Fruit fly (Drosophila melanogaster) whole organism, embryonic: ENCODE measurements around the gene dUTPase.
A peak's percentile ranks its signal among the peaks of the same experiment; 100 is the strongest.

ENCODE experiments used
- B-H2 ChIP-seq: fragments of 200-800 bp; sonication (Bioruptor generic); optimal IDR thresholded peaks from 2 replicates; lab custom pipeline; 2018; ENCODE audit warnings: missing biosample characterization, mild to moderate bottlenecking, missing genetic modification characterization
- CG10209 ChIP-seq: fragments of 200-800 bp; sonication (Bioruptor generic); optimal IDR thresholded peaks from 3 replicates; lab custom pipeline; 2017; ENCODE audit warnings: missing biosample characterization, mild to moderate bottlenecking, missing genetic modification characterization, missing genetic modification reagents
- CG11456 ChIP-seq: fragments of 200-800 bp; sonication (Bioruptor generic); IDR thresholded peaks from 3 replicates; pipeline ENCODE4 v1.3.6; 2022; ENCODE audit warnings: missing biosample characterization, missing genetic modification characterization
- CG1233 ChIP-seq: fragments of 200-800 bp; sonication (Bioruptor generic); optimal IDR thresholded peaks from 4 replicates; lab custom pipeline; 2018; ENCODE audit warnings: missing biosample characterization, mild to moderate bottlenecking, missing genetic modification characterization
- CG12659 ChIP-seq: fragments of 200-800 bp; sonication (Bioruptor generic); optimal IDR thresholded peaks from 3 replicates; lab custom pipeline; 2017; ENCODE audit warnings: mild to moderate bottlenecking, missing biosample characterization, missing genetic modification reagents, missing genetic modification characterization
- CG13424 ChIP-seq: fragments of 200-800 bp; sonication (Bioruptor generic); optimal IDR thresholded peaks from 2 replicates; lab custom pipeline; 2019; ENCODE audit warnings: missing biosample characterization, mild to moderate bottlenecking, missing genetic modification characterization, moderate library complexity
- CG14667 ChIP-seq: fragments of 200-800 bp; sonication (Bioruptor generic); IDR thresholded peaks from 2 replicates; pipeline ENCODE4 v1.3.6; 2022; ENCODE audit warnings: missing biosample characterization, missing genetic modification characterization
- CG14710 ChIP-seq: fragments of 200-800 bp; sonication (Bioruptor generic); optimal IDR thresholded peaks from 3 replicates; lab custom pipeline; 2019; ENCODE audit warnings: missing biosample characterization, mild to moderate bottlenecking, missing genetic modification characterization, moderate library complexity
- CG2889 ChIP-seq: fragments of 200-800 bp; sonication (Bioruptor generic); IDR thresholded peaks from 3 replicates; pipeline ENCODE4 v1.3.6; 2022; ENCODE audit warnings: missing biosample characterization, missing genetic modification characterization
- CG31224 ChIP-seq: fragments of 200-800 bp; sonication (Bioruptor generic); IDR thresholded peaks from 2 replicates; pipeline ENCODE4 v1.3.6; 2022; ENCODE audit warnings: missing biosample characterization, missing genetic modification characterization
- CG31441 ChIP-seq: fragments of 200-800 bp; sonication (Bioruptor generic); IDR thresholded peaks from 2 replicates; pipeline ENCODE4 v1.3.6; 2022; ENCODE audit warnings: missing biosample characterization, missing genetic modification characterization
- CG34422 ChIP-seq: fragments of 200-800 bp; sonication (Bioruptor generic); IDR thresholded peaks from 3 replicates; pipeline ENCODE4 v1.3.6; 2022; ENCODE audit warnings: missing biosample characterization, missing genetic modification characterization
- CG6689 ChIP-seq: fragments of 200-800 bp; sonication (Bioruptor generic); IDR thresholded peaks from 2 replicates; pipeline ENCODE4 v1.3.6; 2022; ENCODE audit warnings: missing biosample characterization, missing genetic modification characterization
- CG6791 ChIP-seq: fragments of 200-800 bp; sonication (Bioruptor generic); IDR thresholded peaks from 3 replicates; pipeline ENCODE4 v1.3.6; 2022; ENCODE audit warnings: missing biosample characterization, missing genetic modification characterization; ENCODE audit not compliant: partially characterized antibody
- CG8478 ChIP-seq: fragments of >200 bp; optimal IDR thresholded peaks from 2 replicates; lab custom pipeline; 2018
- CG8765 ChIP-seq: fragments of 200-800 bp; sonication (Bioruptor generic); IDR thresholded peaks from 2 replicates; pipeline ENCODE4 v1.3.6; 2022; ENCODE audit warnings: missing biosample characterization, missing genetic modification characterization
- CG9817 ChIP-seq: fragments of 200-800 bp; sonication (Bioruptor generic); optimal IDR thresholded peaks from 2 replicates; lab custom pipeline; 2018; ENCODE audit warnings: missing biosample characterization, mild to moderate bottlenecking, missing genetic modification characterization, moderate library complexity
- Camta ChIP-seq: fragments of 200-800 bp; sonication (Bioruptor generic); optimal IDR thresholded peaks from 2 replicates; lab custom pipeline; 2016; ENCODE audit warnings: missing biosample characterization, missing genetic modification characterization
- Eip74EF ChIP-seq, 2 experiments: fragments of 200-800 bp in 1 of 2; fragments of >200 bp in 1 of 2; sonication (Bioruptor generic) in 1 of 2; optimal IDR thresholded peaks; 2 replicates each; lab custom pipeline; 2017 to 2019; ENCODE audit warnings: missing biosample characterization in 2 of 2, missing genetic modification characterization in 2 of 2, mild to moderate bottlenecking in 1 of 2, moderate library complexity in 1 of 2
- HmgZ ChIP-seq: fragments of 200-800 bp; sonication (Bioruptor generic); optimal IDR thresholded peaks from 2 replicates; lab custom pipeline; 2018; ENCODE audit warnings: missing biosample characterization, mild to moderate bottlenecking, missing genetic modification characterization
- Mad ChIP-seq: fragments of 200-800 bp; sonication (Bioruptor generic); optimal IDR thresholded peaks from 2 replicates; lab custom pipeline; 2016; ENCODE audit warnings: missing biosample characterization, missing genetic modification characterization
- Med ChIP-seq: fragments of 200-800 bp; sonication (Bioruptor generic); peaks from one replicate; lab custom pipeline; 2016; ENCODE audit warnings: missing biosample characterization, missing genetic modification characterization, mild to moderate bottlenecking, inconsistent platforms, moderate library complexity
- NFAT ChIP-seq: fragments of 200-800 bp; sonication (Bioruptor generic); IDR thresholded peaks from 2 replicates; pipeline ENCODE4 v1.3.6; 2022; ENCODE audit warnings: missing biosample characterization, missing genetic modification characterization
- NK7.1 ChIP-seq: fragments of 200-800 bp; sonication (Bioruptor generic); optimal IDR thresholded peaks from 3 replicates; lab custom pipeline; 2016; ENCODE audit warnings: missing biosample characterization, missing genetic modification characterization
- Nf-YA ChIP-seq: fragments of 200-800 bp; sonication (Bioruptor generic); IDR thresholded peaks from 2 replicates; pipeline ENCODE4 v1.3.6; 2022; ENCODE audit warnings: missing biosample characterization, missing genetic modification characterization
- Nf-YB ChIP-seq: fragments of 200-800 bp; sonication (Bioruptor generic); optimal IDR thresholded peaks from 3 replicates; lab custom pipeline; 2019; ENCODE audit warnings: missing biosample characterization, mild to moderate bottlenecking, missing genetic modification characterization, moderate library complexity
- Opbp ChIP-seq: fragments of 200-800 bp; sonication (Bioruptor generic); IDR thresholded peaks from 3 replicates; pipeline ENCODE4 v1.3.6; 2022; ENCODE audit warnings: missing biosample characterization, missing genetic modification characterization; ENCODE audit not compliant: partially characterized antibody
- PHDP ChIP-seq: fragments of 200-800 bp; sonication (Bioruptor generic); optimal IDR thresholded peaks from 3 replicates; lab custom pipeline; 2018; ENCODE audit warnings: missing biosample characterization, mild to moderate bottlenecking, missing genetic modification characterization, moderate library complexity
- Sox100B ChIP-seq: fragments of 200-800 bp; sonication (Bioruptor generic); optimal IDR thresholded peaks from 3 replicates; lab custom pipeline; 2018; ENCODE audit warnings: missing biosample characterization, mild to moderate bottlenecking, missing genetic modification characterization
- Spps ChIP-seq: fragments of 200-800 bp; sonication (Bioruptor generic); optimal IDR thresholded peaks from 2 replicates; lab custom pipeline; 2018; ENCODE audit warnings: missing biosample characterization, mild to moderate bottlenecking, missing genetic modification characterization
- Sry-δ ChIP-seq: fragments of 200-800 bp; sonication (Bioruptor generic); optimal IDR thresholded peaks from 2 replicates; lab custom pipeline; 2016; ENCODE audit warnings: missing biosample characterization, missing genetic modification characterization
- Trl ChIP-seq, 3 experiments: fragments of >200 bp in 2 of 3; fragments of 200-800 bp in 1 of 3; sonication (Bioruptor generic) in 1 of 3; optimal IDR thresholded peaks; 2 replicates in 1 of 3; 3 replicates in 2 of 3; lab custom pipeline; 2016 to 2017; ENCODE audit warnings: missing biosample characterization in 1 of 3, missing genetic modification characterization in 1 of 3
- Usf ChIP-seq: fragments of 200-800 bp; sonication (Bioruptor generic); optimal IDR thresholded peaks from 2 replicates; lab custom pipeline; 2017; ENCODE audit warnings: missing genotype, missing biosample characterization, missing genetic modification characterization
- amos ChIP-seq: fragments of 200-800 bp; sonication (Bioruptor generic); IDR thresholded peaks from 2 replicates; pipeline ENCODE4 v1.3.6; 2022; ENCODE audit warnings: missing biosample characterization, missing genetic modification characterization; ENCODE audit not compliant: partially characterized antibody
- ara ChIP-seq: fragments of 200-800 bp; sonication (Bioruptor generic); IDR thresholded peaks from 2 replicates; pipeline ENCODE4 v1.3.6; 2022; ENCODE audit warnings: missing biosample characterization, missing genetic modification characterization
- az2 ChIP-seq: fragments of 200-800 bp; sonication (Bioruptor generic); optimal IDR thresholded peaks from 3 replicates; lab custom pipeline; 2016; ENCODE audit warnings: missing biosample characterization, missing genetic modification characterization
- bab2 ChIP-seq: fragments of 200-800 bp; sonication (Bioruptor generic); optimal IDR thresholded peaks from 2 replicates; lab custom pipeline; 2016; ENCODE audit warnings: missing biosample characterization, missing genetic modification characterization
- ewg ChIP-seq: fragments of 200-800 bp; sonication (Bioruptor generic); optimal IDR thresholded peaks from 3 replicates; lab custom pipeline; 2017; ENCODE audit warnings: mild to moderate bottlenecking, missing biosample characterization, missing genetic modification reagents, missing genetic modification characterization
- eyg ChIP-seq: fragments of 200-800 bp; sonication (Bioruptor generic); optimal IDR thresholded peaks from 3 replicates; lab custom pipeline; 2016; ENCODE audit warnings: missing biosample characterization, missing genetic modification characterization
- fd96Cb ChIP-seq: fragments of 200-800 bp; sonication (Bioruptor generic); optimal IDR thresholded peaks from 2 replicates; lab custom pipeline; 2018; ENCODE audit warnings: missing biosample characterization, mild to moderate bottlenecking, missing genetic modification characterization, moderate library complexity
- gem ChIP-seq: fragments of 200-800 bp; sonication (Bioruptor generic); optimal IDR thresholded peaks from 2 replicates; lab custom pipeline; 2019; ENCODE audit warnings: missing biosample characterization, mild to moderate bottlenecking, missing genetic modification characterization, moderate library complexity
- kni ChIP-seq: fragments of 200-800 bp; sonication (Bioruptor generic); optimal IDR thresholded peaks from 3 replicates; lab custom pipeline; 2017; ENCODE audit warnings: mild to moderate bottlenecking, missing biosample characterization, missing genetic modification reagents, missing genetic modification characterization
- pfk ChIP-seq: fragments of 200-800 bp; sonication (Bioruptor generic); optimal IDR thresholded peaks from 2 replicates; lab custom pipeline; 2018; ENCODE audit warnings: missing biosample characterization, mild to moderate bottlenecking, missing genetic modification characterization, moderate library complexity
- pum ChIP-seq: fragments of 200-800 bp; sonication (Bioruptor generic); optimal IDR thresholded peaks from 2 replicates; lab custom pipeline; 2016; ENCODE audit warnings: missing biosample characterization, missing genetic modification characterization
- sima ChIP-seq: fragments of 200-800 bp; sonication (Bioruptor generic); optimal IDR thresholded peaks from 2 replicates; lab custom pipeline; 2016; ENCODE audit warnings: missing biosample characterization, missing genetic modification characterization
- twi ChIP-seq: fragments of 200-800 bp; optimal IDR thresholded peaks from 2 replicates; lab custom pipeline; 2019; ENCODE audit warnings: missing biosample characterization, mild to moderate bottlenecking, missing genetic modification characterization, moderate library complexity
- wor ChIP-seq: fragments of 200-800 bp; sonication (Bioruptor generic); IDR thresholded peaks from 2 replicates; pipeline ENCODE4 v1.3.6; 2022; ENCODE audit warnings: missing biosample characterization, missing genetic modification characterization
- zen2 ChIP-seq: fragments of 200-800 bp; sonication (Bioruptor generic); IDR thresholded peaks from 3 replicates; pipeline ENCODE4 v1.3.6; 2022; ENCODE audit warnings: missing biosample characterization, missing genetic modification characterization; ENCODE audit not compliant: partially characterized antibody

The dUTPase gene

DNA sequence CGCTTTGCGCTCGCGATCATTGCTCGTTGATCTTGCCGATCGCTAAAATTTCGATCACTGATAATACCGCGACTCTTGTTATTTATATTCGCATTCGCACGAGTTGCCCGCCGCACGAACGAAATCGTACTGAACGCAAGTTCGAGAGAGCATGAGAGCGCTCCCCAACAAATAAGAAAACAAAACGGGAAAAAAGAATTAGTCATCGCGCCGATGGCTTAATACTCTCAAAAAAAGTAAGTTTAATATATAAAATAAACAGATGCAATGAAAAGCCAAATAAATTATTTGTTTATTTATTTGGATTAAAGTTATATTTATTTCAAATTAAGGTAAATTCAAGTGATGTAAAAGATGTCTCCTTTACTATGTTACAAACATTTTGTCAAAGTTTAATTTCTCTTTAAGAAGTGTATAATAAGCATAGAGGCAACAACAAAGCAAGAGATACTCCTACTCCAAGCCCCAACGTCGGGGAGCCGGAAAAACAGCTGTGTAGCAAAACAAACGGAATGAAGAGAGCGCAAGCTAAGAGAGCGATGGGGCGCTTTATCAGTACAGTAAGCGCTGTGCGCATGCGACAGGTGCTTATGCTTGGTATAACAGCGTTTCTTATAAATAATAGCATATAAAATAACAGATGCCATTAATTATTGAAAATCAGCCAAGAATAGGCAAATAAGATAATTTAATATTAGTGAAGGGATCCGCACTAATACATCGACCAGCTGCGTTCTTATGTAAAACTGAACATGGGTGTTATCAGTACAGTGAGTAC, 46.4 kb downstream of the dUTPase start (continued):
- TF ChIP-seq pfk: no peak
- TF ChIP-seq Eip74EF (GFP tag; optimal IDR thresholded peaks at IDR 0.05; lab: Kevin White, UChicago): peak in 1 of 2 experiments; percentile 76
- TF ChIP-seq CG8478 (lab: Kevin White, UChicago): no peak
- TF ChIP-seq CG9817 (tag; lab: Kevin White, UChicago): peak; percentile 8
- peak; percentile 77 for TF ChIP-seq CG31441 (GFP tag; lab: Robert Waterston, UW)
- no peak; the same call in 1 of the 2 replicates for TF ChIP-seq amos (GFP tag; lab: Robert Waterston, UW)
- TF ChIP-seq CG8765 (GFP tag; lab: Robert Waterston, UW): no peak
- peak; percentile 54 for TF ChIP-seq bab2 (GFP tag; lab: Kevin White, UChicago)
- TF ChIP-seq Sox100B (GFP tag; lab: Kevin White, UChicago): peak; percentile 94
- TF ChIP-seq ewg: peak; percentile 54
- TF ChIP-seq Spps: peak; percentile 1
- peak; percentile 73 for TF ChIP-seq CG13424 (tag; lab: Kevin White, UChicago)
- TF ChIP-seq gem (tag; lab: Kevin White, UChicago): peak; percentile 79
- no peak; the same call in 1 of the 2 replicates for TF ChIP-seq NFAT (GFP tag; lab: Robert Waterston, UW)
- TF ChIP-seq CG14710 (tag; lab: Kevin White, UChicago): peak; percentile 77
- peak; percentile 52; the same call in 1 of the 2 replicates for TF ChIP-seq ara
- no peak for TF ChIP-seq CG31224 (GFP tag; lab: Robert Waterston, UW)
- peak; percentile 38 for TF ChIP-seq twi (tag; lab: Kevin White, UChicago)
- TF ChIP-seq Nf-YB (GFP tag; lab: Kevin White, UChicago): peak; percentile 45
- TF ChIP-seq Sry-δ (GFP tag; lab: Kevin White, UChicago): no peak
- peak; percentile 64 for TF ChIP-seq CG6689 (GFP tag; lab: Robert Waterston, UW)
- TF ChIP-seq HmgZ (tag; lab: Kevin White, UChicago): peak; percentile 57
- no peak for TF ChIP-seq eyg (GFP tag; lab: Kevin White, UChicago)
- peak; percentile 75 for TF ChIP-seq fd96Cb (tag; lab: Kevin White, UChicago)
- TF ChIP-seq az2 (GFP tag; lab: Kevin White, UChicago): peak; percentile 80
- TF ChIP-seq Trl (optimal IDR thresholded peaks at IDR 0.05; lab: Kevin White, UChicago): peak; percentile 69 to 90
- TF ChIP-seq Trl (GFP tag; optimal IDR thresholded peaks at IDR 0.05; lab: Kevin White, UChicago): peak; percentile 31
- TF ChIP-seq pum (GFP tag; lab: Kevin White, UChicago): peak; percentile 38
- no peak for TF ChIP-seq kni (GFP tag; lab: Kevin White, UChicago)
- TF ChIP-seq Mad: peak; percentile 75
- peak; percentile 53 for TF ChIP-seq CG1233 (GFP tag; lab: Kevin White, UChicago)
- no peak for TF ChIP-seq Nf-YA (GFP tag; lab: Robert Waterston, UW)
- TF ChIP-seq sima (GFP tag; lab: Kevin White, UChicago): no peak
- peak; percentile 69 for TF ChIP-seq PHDP (tag; lab: Kevin White, UChicago)
- TF ChIP-seq CG2889: peak; percentile 39; the same call in 1 of the 3 replicates
- peak; percentile 83; the same call in 2 of the 3 replicates for TF ChIP-seq CG11456 (GFP tag; lab: Robert Waterston, UW)
- peak; percentile 63 for TF ChIP-seq wor (GFP tag; lab: Robert Waterston, UW)
- peak; percentile 81 for TF ChIP-seq CG12659 (GFP tag; lab: Kevin White, UChicago)
- TF ChIP-seq Med (GFP tag; lab: Kevin White, UChicago): peak; percentile 87
- no peak for TF ChIP-seq Opbp (GFP tag; lab: Robert Waterston, UW)
- peak; percentile 47 for TF ChIP-seq Camta (GFP tag; lab: Kevin White, UChicago)
- TF ChIP-seq Usf: peak; percentile 28
- no peak for TF ChIP-seq CG6791 (GFP tag; lab: Robert Waterston, UW)
- peak; percentile 40; the same call in 2 of the 3 replicates for TF ChIP-seq CG34422 (GFP tag; lab: Robert Waterston, UW)
- no peak for TF ChIP-seq zen2
- TF ChIP-seq CG14667 (GFP tag; lab: Robert Waterston, UW): peak; percentile 52; the same call in 1 of the 2 replicates
- no peak for TF ChIP-seq NK7.1
- TF ChIP-seq B-H2 (GFP tag; lab: Kevin White, UChicago): peak; percentile 19
- TF ChIP-seq CG10209 (GFP tag; lab: Kevin White, UChicago): peak; percentile 79
